Fruit fly (Drosophila melanogaster): Measurements from ENCODE around the gene Elys.

Elys gene

dm6 chrX:19666991-19667409 is 14.9 kb downstream of the Elys start, which contains the start of gene Zw (continued):
- TF ChIP-seq esn (GFP tag; optimal IDR thresholded peaks at IDR 0.05) (peak; percentile 65), CG6276 (GFP tag; optimal IDR thresholded peaks at IDR 0.05) (no peak), dac (GFP tag; optimal IDR thresholded peaks at IDR 0.05) (peak; percentile 16), CG9139 (GFP tag; optimal IDR thresholded peaks at IDR 0.05) (no peak), ss (GFP tag; optimal IDR thresholded peaks at IDR 0.05) (peak; percentile 15 to 31), CG6792 (GFP tag; optimal IDR thresholded peaks at IDR 0.05) (peak; percentile 49), salr (GFP tag; optimal IDR thresholded peaks at IDR 0.05) (peak in 1 of 2 experiments; percentile 30), Gug (GFP tag; IDR thresholded peaks at IDR 0.05) (peak; percentile 49; the same call in 1 of the 2 replicates), CG10669 (GFP tag; optimal IDR thresholded peaks at IDR 0.05) (peak; percentile 40), CG6854 (GFP tag; optimal IDR thresholded peaks at IDR 0.05) (peak; percentile 33), CG11294 (GFP tag; IDR thresholded peaks at IDR 0.05) (peak; percentile 34; the same call in 1 of the 2 replicates), svp (GFP tag) (peak; percentile 91), Sox15 (GFP tag; optimal IDR thresholded peaks at IDR 0.05) (peak; percentile 19), CG6163 (GFP tag; IDR thresholded peaks at IDR 0.05) (peak; percentile 71), CG16779 (tag; optimal IDR thresholded peaks at IDR 0.05) (peak; percentile 19), Hr4 (GFP tag; optimal IDR thresholded peaks at IDR 0.05) (peak; percentile 59)

- TF ChIP-seq eg (GFP tag; IDR thresholded peaks at IDR 0.05) (no peak), svp (GFP tag) (peak; percentile 74), CG15336 (GFP tag; IDR thresholded peaks at IDR 0.05) (no peak), Sox15 (GFP tag; optimal IDR thresholded peaks at IDR 0.05) (no peak), Blimp-1 (GFP tag; optimal IDR thresholded peaks at IDR 0.05) (peak; percentile 25), Eip93F (GFP tag; optimal IDR thresholded peaks at IDR 0.05) (no peak), Met (GFP tag; optimal IDR thresholded peaks at IDR 0.05) (no peak), CG3919 (GFP tag; optimal IDR thresholded peaks at IDR 0.05) (no peak), Lpt (GFP tag; optimal IDR thresholded peaks at IDR 0.05) (no peak), Smox (GFP tag; optimal IDR thresholded peaks at IDR 0.05) (no peak), CG34406 (GFP tag; optimal IDR thresholded peaks at IDR 0.05) (no peak)
These were observed 15.5 kb downstream of the Elys start for dm6 chrX:19667444-19668104.

dm6 chrX:19668405-19668804 is 16.3 kb downstream of the Elys start:
- TF ChIP-seq CG15336 (GFP tag; IDR thresholded peaks at IDR 0.05) (peak; percentile 97), Smox (GFP tag; optimal IDR thresholded peaks at IDR 0.05) (peak; percentile 99), CG34406 (GFP tag; optimal IDR thresholded peaks at IDR 0.05) (peak; percentile 98), dac (GFP tag; optimal IDR thresholded peaks at IDR 0.05) (peak; percentile 96), fkh (GFP tag; optimal IDR thresholded peaks at IDR 0.05) (no peak), CG6854 (GFP tag; optimal IDR thresholded peaks at IDR 0.05) (peak; percentile 98), eg (GFP tag; IDR thresholded peaks at IDR 0.05) (peak; percentile 97), Gug (GFP tag; IDR thresholded peaks at IDR 0.05) (peak; percentile 97), CG10669 (GFP tag; optimal IDR thresholded peaks at IDR 0.05) (peak; percentile 98), vri (GFP tag; optimal IDR thresholded peaks at IDR 0.05) (peak; percentile 99), CG6276 (GFP tag; optimal IDR thresholded peaks at IDR 0.05) (peak; percentile 88), ss (GFP tag; optimal IDR thresholded peaks at IDR 0.05) (peak; percentile 97 to 98), cyc (GFP tag; optimal IDR thresholded peaks at IDR 0.05) (peak; percentile 99), Hr38 (GFP tag; optimal IDR thresholded peaks at IDR 0.05) (peak; percentile 86), CG6808 (GFP tag; optimal IDR thresholded peaks at IDR 0.05) (peak; percentile 97), Sox15 (GFP tag; optimal IDR thresholded peaks at IDR 0.05) (peak; percentile 98), Sox102F (GFP tag; optimal IDR thresholded peaks at IDR 0.05) (peak; percentile 99), CG1621 (tag; optimal IDR thresholded peaks at IDR 0.05) (peak; percentile 98), Ets96B (tag; optimal IDR thresholded peaks at IDR 0.05) (peak; percentile 96), spab (GFP tag; optimal IDR thresholded peaks at IDR 0.05) (peak; percentile 95), CG6792 (GFP tag; optimal IDR thresholded peaks at IDR 0.05) (peak; percentile 99), CG32006 (GFP tag; optimal IDR thresholded peaks at IDR 0.05) (peak; percentile 97), CG3032 (tag; optimal IDR thresholded peaks at IDR 0.05) (peak; percentile 96), CG10631 (GFP tag; optimal IDR thresholded peaks at IDR 0.05) (peak; percentile 99), esn (GFP tag; optimal IDR thresholded peaks at IDR 0.05) (peak; percentile 100), Ets21C (GFP tag; optimal IDR thresholded peaks at IDR 0.05) (peak; percentile 99), CG8632 (GFP tag; optimal IDR thresholded peaks at IDR 0.05) (peak; percentile 98), Lpt (GFP tag; optimal IDR thresholded peaks at IDR 0.05) (peak; percentile 98), Met (GFP tag; optimal IDR thresholded peaks at IDR 0.05) (peak; percentile 99), Hr39 (GFP tag; optimal IDR thresholded peaks at IDR 0.05) (peak; percentile 100), salr (GFP tag; optimal IDR thresholded peaks at IDR 0.05) (peak; percentile 94 to 97), CG6163 (GFP tag; IDR thresholded peaks at IDR 0.05) (peak; percentile 99), svp (GFP tag) (peak; percentile 100), CG7368 (GFP tag; optimal IDR thresholded peaks at IDR 0.05) (peak; percentile 99), CG31627 (GFP tag; optimal IDR thresholded peaks at IDR 0.05) (peak; percentile 99), lz (GFP tag; optimal IDR thresholded peaks at IDR 0.05) (peak; percentile 99)
